Worm (Caenorhabditis elegans) whole organism, L1 larva: Measurements from ENCODE around the gene C23G10.11.

Source experiments
- C04F5.9 ChIP-seq: sonication (generic microtip); optimal IDR thresholded peaks from 2 replicates; lab custom pipeline; 2016; ENCODE audit warnings: missing genetic modification characterization, missing compliant biosample characterization
- C16A3.4 ChIP-seq: fragments of 150-350 bp; optimal IDR thresholded peaks from 2 replicates; lab custom pipeline; 2014; ENCODE audit warnings: missing biosample characterization, missing genetic modification characterization
- F16B12.6 ChIP-seq: fragments of 150-350 bp; optimal IDR thresholded peaks from 2 replicates; lab custom pipeline; 2014; ENCODE audit warnings: missing biosample characterization, missing genetic modification characterization
- ama-1 ChIP-seq: fragments of 150-350 bp; optimal IDR thresholded peaks from 2 replicates; lab custom pipeline; 2014
- blmp-1 ChIP-seq: fragments of 150-350 bp; optimal IDR thresholded peaks from 2 replicates; lab custom pipeline; 2014; ENCODE audit warnings: missing biosample characterization, missing genetic modification characterization
- ceh-63 ChIP-seq: fragments of 200-800 bp; sonication (Bioruptor generic); optimal IDR thresholded peaks from 2 replicates; lab custom pipeline; 2018; ENCODE audit warnings: mild to moderate bottlenecking, missing genetic modification characterization, missing compliant biosample characterization
- ceh-82 ChIP-seq, 3 experiments: fragments of 150-350 bp in 1 of 3; sonication (generic microtip) in 2 of 3; optimal IDR thresholded peaks; 2 replicates each; lab custom pipeline; 2014 to 2017; ENCODE audit warnings: missing biosample characterization in 3 of 3, missing genetic modification characterization in 3 of 3
- dpl-1 ChIP-seq, 3 experiments: fragments of 150-350 bp in 2 of 3; sonication (generic microtip) in 1 of 3; optimal IDR thresholded peaks; 2 replicates each; lab custom pipeline; 2014 to 2017; ENCODE audit warnings: missing biosample characterization in 3 of 3, missing genetic modification characterization in 3 of 3, missing genetic modification reagents in 3 of 3
- efl-1 ChIP-seq, 4 experiments: fragments of 150-350 bp; optimal IDR thresholded peaks in 3 of 4; peaks in 1 of 4; 1 replicate in 1 of 4; 2 replicates in 3 of 4; lab custom pipeline; 2014; ENCODE audit warnings: missing biosample characterization in 2 of 4, missing genetic modification characterization in 2 of 4, missing genetic modification reagents in 2 of 4
- efl-3 ChIP-seq: fragments of 200-800 bp; sonication (Bioruptor generic); optimal IDR thresholded peaks from 2 replicates; lab custom pipeline; 2018; ENCODE audit warnings: mild to moderate bottlenecking, missing genetic modification characterization, missing compliant biosample characterization
- elt-2 ChIP-seq: sonication (generic microtip); optimal IDR thresholded peaks from 2 replicates; lab custom pipeline; 2016; ENCODE audit warnings: missing genetic modification characterization, mild to moderate bottlenecking, inconsistent platforms, missing compliant biosample characterization, missing genetic modification reagents
- elt-3 ChIP-seq, 6 experiments: fragments of 150-350 bp in 1 of 6; sonication (generic microtip); optimal IDR thresholded peaks; 2 replicates each; lab custom pipeline; 2017 to 2018; ENCODE audit warnings: missing biosample characterization in 6 of 6, missing genetic modification characterization in 6 of 6, inconsistent platforms in 1 of 6
- ets-5 ChIP-seq: fragments of 200-800 bp; sonication (Bioruptor generic); IDR thresholded peaks from 2 replicates; pipeline ENCODE4 v1.3.6; 2022; ENCODE audit warnings: missing genetic modification characterization, missing compliant biosample characterization
- fkh-4 ChIP-seq: sonication (generic microtip); optimal IDR thresholded peaks from 2 replicates; lab custom pipeline; 2016; ENCODE audit warnings: missing compliant biosample characterization, missing genetic modification characterization, borderline replicate concordance
- fkh-8 ChIP-seq: sonication (generic microtip); optimal IDR thresholded peaks from 2 replicates; lab custom pipeline; 2016; ENCODE audit warnings: mild to moderate bottlenecking, missing genetic modification characterization, missing compliant biosample characterization
- fos-1 ChIP-seq: fragments of 150-350 bp; optimal IDR thresholded peaks from 2 replicates; lab custom pipeline; 2014; ENCODE audit warnings: missing biosample characterization, missing genetic modification characterization
- grh-1 ChIP-seq: fragments of 200-800 bp; sonication (Bioruptor generic); IDR thresholded peaks from 2 replicates; pipeline ENCODE4 v1.3.6; 2022; ENCODE audit warnings: missing genetic modification reagents, missing genetic modification characterization, missing compliant biosample characterization
- irx-1 ChIP-seq: sonication (generic microtip); optimal IDR thresholded peaks from 2 replicates; lab custom pipeline; 2016; ENCODE audit warnings: missing genetic modification characterization, missing compliant biosample characterization
- jun-1 ChIP-seq: fragments of 150-350 bp; optimal IDR thresholded peaks from 2 replicates; lab custom pipeline; 2014; ENCODE audit warnings: missing biosample characterization, missing genetic modification reagents, missing genetic modification characterization
- lin-14 ChIP-seq: fragments of 200-800 bp; sonication (Bioruptor generic); optimal IDR thresholded peaks from 2 replicates; lab custom pipeline; 2018; ENCODE audit warnings: mild to moderate bottlenecking, missing genetic modification characterization, moderate library complexity, missing compliant biosample characterization
- lin-15B ChIP-seq: fragments of 150-350 bp; sonication (generic microtip); optimal IDR thresholded peaks from 3 replicates; lab custom pipeline; 2014; ENCODE audit warnings: missing biosample characterization, missing genetic modification characterization
- lin-35 ChIP-seq, 2 experiments: fragments of 150-350 bp; optimal IDR thresholded peaks; 2 replicates each; lab custom pipeline; 2014; ENCODE audit warnings: missing biosample characterization in 2 of 2, missing genetic modification characterization in 2 of 2, missing genetic modification reagents in 2 of 2
- lsy-2 ChIP-seq, 2 experiments: fragments of 150-350 bp; optimal IDR thresholded peaks; 2 replicates each; lab custom pipeline; 2014; ENCODE audit warnings: missing biosample characterization in 2 of 2, missing genetic modification characterization in 2 of 2
- mab-9 ChIP-seq: fragments of 200-800 bp; sonication (Bioruptor generic); IDR thresholded peaks from 2 replicates; pipeline ENCODE4 v1.3.6; 2022; ENCODE audit warnings: missing genetic modification reagents, missing genetic modification characterization, missing compliant biosample characterization
- mdl-1 ChIP-seq, 2 experiments: fragments of 150-350 bp; optimal IDR thresholded peaks; 2 replicates each; lab custom pipeline; 2014 to 2017; ENCODE audit warnings: missing biosample characterization in 2 of 2, missing genetic modification characterization in 2 of 2, inconsistent platforms in 1 of 2
- mep-1 ChIP-seq: fragments of 150-350 bp; optimal IDR thresholded peaks from 2 replicates; lab custom pipeline; 2014; ENCODE audit warnings: missing biosample characterization, missing genetic modification characterization
- nhr-19 ChIP-seq: fragments of 200-800 bp; sonication (Bioruptor generic); conservative IDR thresholded peaks from 2 replicates; pipeline ENCODE4 v1.3.6; 2022; ENCODE audit warnings: missing genetic modification characterization, missing compliant biosample characterization
- nhr-20 ChIP-seq: sonication (generic microtip); optimal IDR thresholded peaks from 2 replicates; lab custom pipeline; 2016; ENCODE audit warnings: mild to moderate bottlenecking, missing genetic modification characterization, missing compliant biosample characterization
- nhr-28 ChIP-seq: fragments of 150-350 bp; optimal IDR thresholded peaks from 2 replicates; lab custom pipeline; 2014; ENCODE audit warnings: missing biosample characterization, missing genetic modification characterization
- nhr-71 ChIP-seq: sonication (generic microtip); optimal IDR thresholded peaks from 2 replicates; lab custom pipeline; 2016; ENCODE audit warnings: mild to moderate bottlenecking, missing genetic modification characterization, moderate library complexity, missing compliant biosample characterization
- nhr-76 ChIP-seq: sonication (generic microtip); optimal IDR thresholded peaks from 2 replicates; lab custom pipeline; 2017; ENCODE audit warnings: missing biosample characterization, missing genetic modification characterization
- nhr-77 ChIP-seq: fragments of 150-350 bp; optimal IDR thresholded peaks from 2 replicates; lab custom pipeline; 2014; ENCODE audit warnings: missing biosample characterization, missing genetic modification characterization
- nhr-84 ChIP-seq: sonication (generic microtip); optimal IDR thresholded peaks from 2 replicates; lab custom pipeline; 2017; ENCODE audit warnings: missing biosample characterization, missing genetic modification characterization
- rnt-1 ChIP-seq: sonication (generic microtip); optimal IDR thresholded peaks from 2 replicates; lab custom pipeline; 2016; ENCODE audit warnings: mild to moderate bottlenecking, missing genetic modification characterization, moderate library complexity, missing compliant biosample characterization
- skn-1 ChIP-seq: fragments of 150-350 bp; optimal IDR thresholded peaks from 2 replicates; lab custom pipeline; 2014; ENCODE audit warnings: missing biosample characterization, missing genetic modification characterization
- snpc-4 ChIP-seq: fragments of 150-350 bp; optimal IDR thresholded peaks from 2 replicates; lab custom pipeline; 2014; ENCODE audit warnings: missing biosample characterization, missing genetic modification characterization
- tbx-2 ChIP-seq: sonication (generic microtip); optimal IDR thresholded peaks from 2 replicates; lab custom pipeline; 2016; ENCODE audit warnings: missing genetic modification characterization, missing compliant biosample characterization
- tlp-1 ChIP-seq: fragments of 150-350 bp; optimal IDR thresholded peaks from 2 replicates; lab custom pipeline; 2014; ENCODE audit warnings: missing biosample characterization, missing genetic modification characterization
- unc-130 ChIP-seq: fragments of 150-350 bp; optimal IDR thresholded peaks from 2 replicates; lab custom pipeline; 2017; ENCODE audit warnings: missing biosample characterization, missing genetic modification characterization, inconsistent platforms
- unc-98 ChIP-seq: fragments of 200-800 bp; sonication (Bioruptor generic); IDR thresholded peaks from 2 replicates; pipeline ENCODE4 v1.3.6; 2022; ENCODE audit warnings: missing genetic modification characterization, missing compliant biosample characterization
- zag-1 ChIP-seq: fragments of 150-350 bp; optimal IDR thresholded peaks from 2 replicates; lab custom pipeline; 2014; ENCODE audit warnings: missing biosample characterization, missing genetic modification characterization
- ztf-11 ChIP-seq, 2 experiments: sonication (generic microtip); optimal IDR thresholded peaks; 2 replicates each; lab custom pipeline; 2016 to 2017; ENCODE audit warnings: missing genetic modification characterization in 2 of 2, missing biosample characterization in 1 of 2, missing compliant biosample characterization in 1 of 2

The C23G10.11 gene

ce11 chrIII:6245728-6246127 is 30.4 kb upstream of the C23G10.11 start, which contains the start of gene bcas-2:
Gene bcas-2 (minus strand): TSS chrIII:6245828.
- no peak for TF ChIP-seq snpc-4 (tag; lab: Kevin White, UChicago)
- no peak for TF ChIP-seq zag-1 (tag; lab: Kevin White, UChicago)
- TF ChIP-seq unc-98 (GFP tag; lab: Robert Waterston, UW) = no peak
- TF ChIP-seq C04F5.9 (tag; lab: Kevin White, UChicago) = no peak
- TF ChIP-seq ceh-82 (tag; optimal IDR thresholded peaks at IDR 0.05; lab: Kevin White, UChicago) = no peak
- no peak for TF ChIP-seq fos-1
- no peak for TF ChIP-seq fkh-4 (tag; lab: Kevin White, UChicago)

ce11 chrIII:6240528-6240927 is 25.2 kb upstream of the C23G10.11 start, which contains the start of gene T12A2.3:
Gene T12A2.3 (plus strand): TSS chrIII:6240828.
- no peak for TF ChIP-seq lin-15B
- TF ChIP-seq skn-1 = no peak
- TF ChIP-seq nhr-76 = no peak
- no peak for TF ChIP-seq fos-1
- TF ChIP-seq lsy-2 (tag; optimal IDR thresholded peaks at IDR 0.05; lab: Kevin White, UChicago) = no peak
- TF ChIP-seq nhr-28 (tag; lab: Kevin White, UChicago) = no peak
- no peak for TF ChIP-seq nhr-84 (tag; lab: Kevin White, UChicago)
- TF ChIP-seq tbx-2 (tag; lab: Kevin White, UChicago) = no peak

ce11 chrIII:6236649-6237048 is 21.3 kb upstream of the C23G10.11 start, which contains the start of gene T12A2.21:
Gene T12A2.21 (minus strand): TSS chrIII:6236749.
- no peak for TF ChIP-seq dpl-1 (GFP tag; optimal IDR thresholded peaks at IDR 0.05; lab: Kevin White, UChicago)

- peak in 2 of 6 experiments; percentile 58 to 76 for TF ChIP-seq elt-3 (tag; optimal IDR thresholded peaks at IDR 0.05; lab: Kevin White, UChicago)
- TF ChIP-seq ceh-63 (GFP tag; lab: Kevin White, UChicago) = no peak
- peak; percentile 20 for TF ChIP-seq nhr-20
- peak; percentile 1 for TF ChIP-seq C16A3.4 (tag; lab: Kevin White, UChicago)
- TF ChIP-seq tlp-1 (tag; lab: Kevin White, UChicago) = peak; percentile 5
- TF ChIP-seq efl-1 (optimal IDR thresholded peaks at IDR 0.05; lab: Kevin White, UChicago) = peak in 1 of 2 experiments; percentile 4
- TF ChIP-seq efl-1 (GFP tag; optimal IDR thresholded peaks at IDR 0.05 in 1 of 2; lab: Kevin White, UChicago) = peak in 1 of 2 experiments; percentile 83
- no peak for TF ChIP-seq ztf-11 (tag; optimal IDR thresholded peaks at IDR 0.05; lab: Kevin White, UChicago)
- no peak for TF ChIP-seq nhr-76
- TF ChIP-seq jun-1 (tag; lab: Kevin White, UChicago) = peak; percentile 1
- TF ChIP-seq C04F5.9 (tag; lab: Kevin White, UChicago) = no peak
- TF ChIP-seq mep-1 = peak; percentile 23
- TF ChIP-seq blmp-1 (tag; lab: Kevin White, UChicago) = peak; percentile 39
- peak in 1 of 2 experiments; percentile 47 for TF ChIP-seq lin-35 (GFP tag; optimal IDR thresholded peaks at IDR 0.05; lab: Kevin White, UChicago)
- peak; percentile 69 for TF ChIP-seq elt-2 (tag; lab: Kevin White, UChicago)
- TF ChIP-seq, all 84 proteins: peak for 10
These were observed 16.5 kb upstream of the C23G10.11 start for ce11 chrIII:6231880-6232279.

ce11 chrIII:6230870-6231269 is 15.5 kb upstream of the C23G10.11 start, which contains the start of gene esyt-2:
Gene esyt-2 (minus strand): TSS chrIII:6230970.
- TF ChIP-seq nhr-77 (tag; lab: Kevin White, UChicago) (no peak), ama-1 (lab: Kevin White, UChicago) (no peak), irx-1 (tag; lab: Kevin White, UChicago) (no peak), nhr-19 (GFP tag; lab: Robert Waterston, UW) (no peak), rnt-1 (peak; percentile 6), nhr-71 (peak; percentile 54), fkh-4 (tag; lab: Kevin White, UChicago) (no peak), efl-3 (GFP tag; lab: Kevin White, UChicago) (no peak), ets-5 (no peak), F16B12.6 (tag; lab: Kevin White, UChicago) (no peak), fkh-8 (tag; lab: Kevin White, UChicago) (no peak), grh-1 (GFP tag; lab: Robert Waterston, UW) (no peak), mab-9 (no peak), lin-14 (GFP tag; lab: Kevin White, UChicago) (peak; percentile 5), mdl-1 (tag; optimal IDR thresholded peaks at IDR 0.05; lab: Kevin White, UChicago) (no peak), unc-130 (no peak), elt-3 (tag; optimal IDR thresholded peaks at IDR 0.05; lab: Kevin White, UChicago) (no peak)
